Fruit fly (Drosophila melanogaster) whole organism, wandering third instar larva: ENCODE data around the gene CG11912.
A peak's percentile ranks its signal among the peaks of the same experiment; 100 is the strongest.

Experiments used
- Abd-B ChIP-seq: fragments of >200 bp; optimal IDR thresholded peaks from 2 replicates; lab custom pipeline; 2017; ENCODE audit warnings: missing biosample characterization, missing genetic modification characterization
- CG9705 ChIP-seq: fragments of 200-800 bp; sonication (Bioruptor generic); optimal IDR thresholded peaks from 2 replicates; lab custom pipeline; 2018; ENCODE audit warnings: missing biosample characterization, mild to moderate bottlenecking, missing genetic modification characterization
- CrebA ChIP-seq: fragments of 200-800 bp; sonication (Bioruptor generic); optimal IDR thresholded peaks from 2 replicates; lab custom pipeline; 2016; ENCODE audit warnings: missing biosample characterization, mild to moderate bottlenecking, missing genetic modification characterization, borderline replicate concordance
- Dfd ChIP-seq: fragments of >200 bp; optimal IDR thresholded peaks from 2 replicates; lab custom pipeline; 2017; ENCODE audit warnings: missing biosample characterization, missing genetic modification characterization
- Dif ChIP-seq: fragments of 200-275, 200-300 bp; sonication (Bioruptor generic); optimal IDR thresholded peaks from 2 replicates; lab custom pipeline; 2018; ENCODE audit warnings: missing biosample characterization, missing genetic modification characterization; ENCODE audit not compliant: partially characterized antibody
- GATAd ChIP-seq: sonication (Bioruptor generic); optimal IDR thresholded peaks from 2 replicates; lab custom pipeline; 2016; ENCODE audit warnings: missing biosample characterization, missing genetic modification characterization
- HLH106 ChIP-seq: fragments of 200-800 bp; optimal IDR thresholded peaks from 3 replicates; lab custom pipeline; 2019; ENCODE audit warnings: missing biosample characterization, mild to moderate bottlenecking, missing genetic modification characterization, moderate library complexity
- Hnf4 ChIP-seq: fragments of 200-800 bp; sonication (Bioruptor generic); optimal IDR thresholded peaks from 2 replicates; lab custom pipeline; 2016; ENCODE audit warnings: missing biosample characterization, mild to moderate bottlenecking, missing genetic modification characterization
- Hr78 ChIP-seq: fragments of >200 bp; optimal IDR thresholded peaks from 2 replicates; lab custom pipeline; 2017; ENCODE audit warnings: missing biosample characterization, missing genetic modification characterization
- Hr83 ChIP-seq: fragments of 200-300 bp; sonication (Bioruptor generic); optimal IDR thresholded peaks from 2 replicates; lab custom pipeline; 2016; ENCODE audit warnings: missing biosample characterization, mild to moderate bottlenecking, missing genetic modification characterization, moderate library complexity; ENCODE audit not compliant: poor library complexity, severe bottlenecking
- Myc ChIP-seq: fragments of >200 bp; optimal IDR thresholded peaks from 2 replicates; lab custom pipeline; 2017
- OdsH ChIP-seq: fragments of 200-800 bp; sonication (Bioruptor generic); optimal IDR thresholded peaks from 2 replicates; lab custom pipeline; 2016; ENCODE audit warnings: missing biosample characterization, mild to moderate bottlenecking, missing genetic modification characterization
- Rel ChIP-seq, 2 experiments: fragments of 200-800 bp; sonication (Bioruptor generic) in 1 of 2; optimal IDR thresholded peaks; 2 replicates in 1 of 2; 3 replicates in 1 of 2; lab custom pipeline; 2016 to 2019; ENCODE audit warnings: mild to moderate bottlenecking in 2 of 2, missing biosample characterization in 2 of 2, missing genetic modification characterization in 2 of 2, moderate library complexity in 1 of 2
- Sp1 ChIP-seq: fragments of 200-800 bp; sonication (Bioruptor generic); optimal IDR thresholded peaks from 3 replicates; lab custom pipeline; 2019; ENCODE audit warnings: missing biosample characterization, mild to moderate bottlenecking, missing genetic modification characterization, moderate library complexity
- br ChIP-seq: fragments of 200-800 bp; sonication (Bioruptor generic); optimal IDR thresholded peaks from 2 replicates; lab custom pipeline; 2016; ENCODE audit warnings: missing biosample characterization, missing genetic modification characterization
- brk ChIP-seq: fragments of 200-800 bp; sonication (Bioruptor generic); optimal IDR thresholded peaks from 2 replicates; lab custom pipeline; 2016; ENCODE audit warnings: missing biosample characterization, mild to moderate bottlenecking, missing genetic modification characterization
- ey ChIP-seq: fragments of 200-800 bp; sonication (Bioruptor generic); optimal IDR thresholded peaks from 2 replicates; lab custom pipeline; 2016; ENCODE audit warnings: missing biosample characterization, missing genetic modification characterization
- foxo ChIP-seq, 2 experiments: fragments of 200-800 bp; sonication (Bioruptor generic); optimal IDR thresholded peaks; 2 replicates in 1 of 2; 3 replicates in 1 of 2; lab custom pipeline; 2016 to 2017; ENCODE audit warnings: missing biosample characterization in 2 of 2, missing genetic modification characterization in 2 of 2
- fru ChIP-seq: fragments of 200-800 bp; sonication (Bioruptor generic); optimal IDR thresholded peaks from 3 replicates; lab custom pipeline; 2016; ENCODE audit warnings: missing biosample characterization, mild to moderate bottlenecking, missing genetic modification characterization
- jim ChIP-seq: fragments of 175-275, 200-325 bp; sonication (Bioruptor generic); optimal IDR thresholded peaks from 2 replicates; lab custom pipeline; 2016; ENCODE audit warnings: missing biosample characterization, mild to moderate bottlenecking, missing genetic modification characterization
- lola ChIP-seq: fragments of >200 bp; optimal IDR thresholded peaks from 2 replicates; lab custom pipeline; 2017; ENCODE audit warnings: missing biosample characterization, missing genetic modification characterization
- pan ChIP-seq: fragments of >200 bp; optimal IDR thresholded peaks from 2 replicates; lab custom pipeline; 2017
- psq ChIP-seq: fragments of 200-800 bp; sonication (Bioruptor generic); optimal IDR thresholded peaks from 3 replicates; lab custom pipeline; 2017; ENCODE audit warnings: missing biosample characterization, mild to moderate bottlenecking, missing genetic modification characterization, moderate library complexity
- sage ChIP-seq: fragments of 200-800 bp; sonication (Bioruptor generic); optimal IDR thresholded peaks from 2 replicates; lab custom pipeline; 2016; ENCODE audit warnings: missing biosample characterization, mild to moderate bottlenecking, missing genetic modification characterization
- sv ChIP-seq: fragments of 200-800 bp; sonication (Bioruptor generic); optimal IDR thresholded peaks from 3 replicates; lab custom pipeline; 2016; ENCODE audit warnings: missing biosample characterization, missing genetic modification characterization
- tai ChIP-seq: sonication (Bioruptor generic); optimal IDR thresholded peaks from 2 replicates; lab custom pipeline; 2016; ENCODE audit warnings: missing biosample characterization, missing genetic modification characterization
- usp ChIP-seq: fragments of >200 bp; optimal IDR thresholded peaks from 2 replicates; lab custom pipeline; 2017; ENCODE audit warnings: missing biosample characterization, missing genetic modification characterization
- woc ChIP-seq: sonication (Bioruptor generic); optimal IDR thresholded peaks from 2 replicates; lab custom pipeline; 2016; ENCODE audit warnings: missing biosample characterization, mild to moderate bottlenecking, missing genetic modification characterization

CG11912 gene

dm6 chr2L:319159-319558, at the start of gene CG11912:
TSS of gene CG11912 (minus strand) at chr2L:319259.
- no peak for TF ChIP-seq brk (GFP tag; lab: Kevin White, UChicago)
- no peak for TF ChIP-seq Rel (GFP tag; optimal IDR thresholded peaks at IDR 0.05; lab: Kevin White, UChicago)
- peak; percentile 85 for TF ChIP-seq Rel (tag; optimal IDR thresholded peaks at IDR 0.05; lab: Kevin White, UChicago)
- no peak for TF ChIP-seq psq (GFP tag; lab: Kevin White, UChicago)

- TF ChIP-seq brk (GFP tag; lab: Kevin White, UChicago) (no peak), psq (GFP tag; lab: Kevin White, UChicago) (peak; percentile 5)
- TF ChIP-seq, all 38 proteins: peak for 1
Measured at dm6 chr2L:368398-369008, 49.4 kb upstream of the CG11912 start.

dm6 chr2L:366876-367275, 47.8 kb upstream of the CG11912 start:
- TF ChIP-seq sv (GFP tag; lab: Kevin White, UChicago): no peak
- TF ChIP-seq jim: no peak
- TF ChIP-seq Dif (GFP tag; lab: Kevin White, UChicago): no peak
- no peak for TF ChIP-seq lola
- no peak for TF ChIP-seq Dfd (GFP tag; lab: Kevin White, UChicago)
- no peak for TF ChIP-seq brk (GFP tag; lab: Kevin White, UChicago)
- TF ChIP-seq fru: no peak
- TF ChIP-seq usp (GFP tag; lab: Kevin White, UChicago): no peak
- TF ChIP-seq woc: no peak
- no peak for TF ChIP-seq OdsH (GFP tag; lab: Kevin White, UChicago)
- no peak for TF ChIP-seq ey (GFP tag; lab: Kevin White, UChicago)
- TF ChIP-seq br (GFP tag; lab: Kevin White, UChicago): no peak
- no peak for TF ChIP-seq CG9705 (GFP tag; lab: Kevin White, UChicago)
- TF ChIP-seq tai: no peak

dm6 chr2L:357556-358130, 38.6 kb upstream of the CG11912 start, which contains the start of gene Ent1:
TSS of gene Ent1 (minus strand) at chr2L:357874.
- TF ChIP-seq Hr83 (GFP tag; lab: Kevin White, UChicago): peak; percentile 0
- no peak for TF ChIP-seq CrebA
- no peak for TF ChIP-seq Hnf4 (GFP tag; lab: Kevin White, UChicago)

- TF ChIP-seq GATAd (GFP tag; lab: Kevin White, UChicago) (no peak), tai (no peak), ey (GFP tag; lab: Kevin White, UChicago) (no peak), br (GFP tag; lab: Kevin White, UChicago) (no peak), Abd-B (GFP tag; lab: Kevin White, UChicago) (no peak), HLH106 (tag; lab: Kevin White, UChicago) (no peak), CrebA (no peak), lola (no peak)
Measured at dm6 chr2L:356234-356633, 37.2 kb upstream of the CG11912 start.

- TF ChIP-seq CG9705 (GFP tag; lab: Kevin White, UChicago) (no peak), lola (no peak), CrebA (no peak), ey (GFP tag; lab: Kevin White, UChicago) (no peak), Myc (lab: Kevin White, UChicago) (no peak), Dif (GFP tag; lab: Kevin White, UChicago) (no peak), HLH106 (tag; lab: Kevin White, UChicago) (no peak), Hr78 (GFP tag; lab: Kevin White, UChicago) (no peak), sage (no peak), Sp1 (no peak), psq (GFP tag; lab: Kevin White, UChicago) (no peak), Rel (GFP tag; optimal IDR thresholded peaks at IDR 0.05; lab: Kevin White, UChicago) (no peak), Rel (tag; optimal IDR thresholded peaks at IDR 0.05; lab: Kevin White, UChicago) (no peak), fru (no peak), tai (no peak), pan (lab: Kevin White, UChicago) (no peak), jim (no peak), GATAd (GFP tag; lab: Kevin White, UChicago) (no peak), foxo (GFP tag; optimal IDR thresholded peaks at IDR 0.05; lab: Kevin White, UChicago) (no peak), br (GFP tag; lab: Kevin White, UChicago) (no peak)
Measured at dm6 chr2L:347604-348003, 28.5 kb upstream of the CG11912 start.
